Worm (Caenorhabditis elegans): ENCODE results near the gene C16C8.21.

ce11 chrII:3470549-3470948 lies 22.5 kb downstream of the C16C8.21 start, which contains the start of gene Y49F6B.20:
- no peak for TF ChIP-seq nhr-237 (tag; optimal IDR thresholded peaks at IDR 0.05)
- no peak for TF ChIP-seq ama-1 (optimal IDR thresholded peaks at IDR 0.05)
- TF ChIP-seq aly-2 (tag; optimal IDR thresholded peaks at IDR 0.05): no peak
- TF ChIP-seq nhr-77 (tag; optimal IDR thresholded peaks at IDR 0.05): no peak
- no peak for TF ChIP-seq pha-4 (tag; optimal IDR thresholded peaks at IDR 0.05)
- TF ChIP-seq ZK546.5 (tag; optimal IDR thresholded peaks at IDR 0.05): no peak
- TF ChIP-seq ceh-28 (tag; optimal IDR thresholded peaks at IDR 0.05): no peak
- TF ChIP-seq ceh-9 (tag; optimal IDR thresholded peaks at IDR 0.05): no peak
- no peak for TF ChIP-seq egl-5 (tag; optimal IDR thresholded peaks at IDR 0.05)
- TF ChIP-seq sea-2 (GFP tag; optimal IDR thresholded peaks at IDR 0.05): no peak
